Fruit fly (Drosophila melanogaster) whole organism, prepupa: Measurements from ENCODE around the gene Dad.

ENCODE experiments used
- CG10669 ChIP-seq: fragments of 200-800 bp; sonication (Bioruptor generic); optimal IDR thresholded peaks from 3 replicates; lab custom pipeline; 2018; ENCODE audit warnings: missing biosample characterization, mild to moderate bottlenecking, missing genetic modification characterization, moderate library complexity
- CG15336 ChIP-seq: fragments of 200-800 bp; sonication (Bioruptor generic); IDR thresholded peaks from 2 replicates; pipeline ENCODE4 v1.3.6; 2022; ENCODE audit warnings: missing biosample characterization, missing genetic modification characterization
- CG8319 ChIP-seq: fragments of 200-800 bp; sonication (Bioruptor generic); optimal IDR thresholded peaks from 3 replicates; lab custom pipeline; 2016; ENCODE audit warnings: missing biosample characterization, missing genetic modification characterization
- Gug ChIP-seq: fragments of 200-800 bp; sonication (Bioruptor generic); IDR thresholded peaks from 2 replicates; pipeline ENCODE4 v1.3.6; 2022; ENCODE audit warnings: missing biosample characterization, missing genetic modification characterization
- Hr4 ChIP-seq: fragments of 200-800 bp; sonication (Bioruptor generic); optimal IDR thresholded peaks from 3 replicates; lab custom pipeline; 2016; ENCODE audit warnings: missing biosample characterization, missing genetic modification characterization
- Lpt ChIP-seq: fragments of 200-800 bp; sonication (Bioruptor generic); optimal IDR thresholded peaks from 3 replicates; lab custom pipeline; 2016; ENCODE audit warnings: missing biosample characterization, missing genetic modification characterization
- Met ChIP-seq: fragments of 200-800 bp; sonication (Bioruptor generic); optimal IDR thresholded peaks from 3 replicates; lab custom pipeline; 2016; ENCODE audit warnings: missing biosample characterization, missing genetic modification characterization
- dsx ChIP-seq: fragments of 200-800 bp; optimal IDR thresholded peaks from 3 replicates; lab custom pipeline; 2019; ENCODE audit warnings: missing biosample characterization, mild to moderate bottlenecking, missing genetic modification characterization, moderate library complexity; ENCODE audit not compliant: poor library complexity, severe bottlenecking
- fkh ChIP-seq: fragments of 200-800 bp; sonication (Bioruptor generic); optimal IDR thresholded peaks from 3 replicates; lab custom pipeline; 2017; ENCODE audit warnings: missing biosample characterization, mild to moderate bottlenecking, missing genetic modification characterization, moderate library complexity
- spab ChIP-seq: fragments of 200-800 bp; sonication (Bioruptor generic); optimal IDR thresholded peaks from 2 replicates; lab custom pipeline; 2017; ENCODE audit warnings: missing biosample characterization, mild to moderate bottlenecking, missing genetic modification characterization, missing genetic modification reagents

dm6 chr3R:17079859-17080255, 26.1 kb downstream of the Dad start, which contains the start of the genes Keap1 and kuk:
- TF ChIP-seq dsx = no peak
- peak; percentile 99 for TF ChIP-seq fkh (GFP tag; lab: Kevin White, UChicago)
- peak; percentile 71 for TF ChIP-seq Met (GFP tag; lab: Kevin White, UChicago)
- TF ChIP-seq Hr4 (GFP tag; lab: Kevin White, UChicago) = peak; percentile 38
- TF ChIP-seq Lpt (GFP tag; lab: Kevin White, UChicago) = peak; percentile 23
- TF ChIP-seq Gug (GFP tag; lab: Robert Waterston, UW) = peak; percentile 48; the same call in 1 of the 2 replicates
- no peak for TF ChIP-seq CG15336 (GFP tag; lab: Robert Waterston, UW)
- TF ChIP-seq CG8319 (GFP tag; lab: Kevin White, UChicago) = peak; percentile 19
- no peak for TF ChIP-seq CG10669 (GFP tag; lab: Kevin White, UChicago)
- TF ChIP-seq spab = no peak
